Fruit fly (Drosophila melanogaster) whole organism, adult: ENCODE measurements around the gene Rala.

Experiments
- CG12768 ChIP-seq: fragments of 200-800 bp; sonication (Bioruptor generic); optimal IDR thresholded peaks from 2 replicates; lab custom pipeline; 2017; ENCODE audit warnings: missing biosample characterization, missing genetic modification characterization, mild to moderate bottlenecking, moderate library complexity, missing genetic modification reagents
- CG14711 ChIP-seq: fragments of 200-800 bp; sonication (Bioruptor generic); optimal IDR thresholded peaks from 2 replicates; lab custom pipeline; 2018; ENCODE audit warnings: missing biosample characterization, mild to moderate bottlenecking, missing genetic modification characterization, moderate library complexity
- CG1620 ChIP-seq: fragments of 200-800 bp; sonication (Bioruptor generic); optimal IDR thresholded peaks from 2 replicates; lab custom pipeline; 2016; ENCODE audit warnings: missing biosample characterization, missing genetic modification characterization
- CG7101 ChIP-seq: fragments of 200-800 bp; sonication (Bioruptor generic); optimal IDR thresholded peaks from 2 replicates; lab custom pipeline; 2018; ENCODE audit warnings: missing biosample characterization, mild to moderate bottlenecking, missing genetic modification characterization, moderate library complexity
- kay ChIP-seq: fragments of 200-800 bp; sonication (Bioruptor generic); peaks from one replicate; lab custom pipeline; 2016; ENCODE audit warnings: missing biosample characterization, missing genetic modification characterization, borderline replicate concordance
- toe ChIP-seq: fragments of 200-800 bp; sonication (Bioruptor generic); optimal IDR thresholded peaks from 2 replicates; lab custom pipeline; 2016; ENCODE audit warnings: missing biosample characterization, missing genetic modification characterization

DNA sequence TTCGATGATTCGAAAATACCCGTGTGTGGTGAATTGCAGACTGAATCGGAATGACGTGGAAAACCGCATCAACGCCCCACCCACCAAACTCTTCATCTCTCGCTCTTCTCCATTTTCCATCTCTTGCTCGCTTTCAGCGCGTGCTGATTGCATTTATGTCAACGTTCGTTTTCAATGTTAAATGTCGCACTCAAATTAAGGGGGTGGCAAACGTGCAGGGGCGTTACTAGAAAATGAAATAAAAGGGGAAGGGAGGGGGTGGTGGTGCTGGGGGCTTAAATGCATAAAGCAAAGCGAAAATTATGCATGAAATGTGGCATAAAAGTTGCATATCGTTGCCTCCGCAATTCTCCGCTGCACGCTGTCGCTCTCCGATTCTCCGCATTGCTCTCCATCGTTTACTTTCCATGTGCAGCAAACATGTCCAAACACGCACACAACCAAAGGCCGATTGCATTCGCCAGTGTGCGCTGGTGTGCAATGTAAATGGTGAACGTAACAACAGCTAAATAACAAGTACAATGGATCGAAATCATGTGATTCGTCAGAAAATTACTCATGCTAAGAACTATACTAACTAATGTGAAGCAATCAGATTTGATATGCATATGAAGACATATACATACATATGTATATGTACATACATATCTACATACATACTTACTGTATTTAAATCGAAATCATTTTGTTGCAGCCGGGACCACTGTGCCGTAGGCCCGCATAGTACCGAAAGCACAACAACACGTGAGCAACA lies 37.5 kb downstream of the Rala start:
- TF ChIP-seq toe (GFP tag; lab: Kevin White, UChicago) (peak; percentile 23), CG14711 (tag; lab: Kevin White, UChicago) (peak; percentile 80), CG12768 (GFP tag; lab: Kevin White, UChicago) (peak; percentile 72), kay (GFP tag; lab: Kevin White, UChicago) (no peak), CG1620 (GFP tag; lab: Kevin White, UChicago) (peak; percentile 2), CG7101 (tag; lab: Kevin White, UChicago) (peak; percentile 86)
